Worm (Caenorhabditis elegans) whole organism, mixed stage, embryonic: ENCODE measurements around the gene str-236.
A peak's percentile ranks its signal among the peaks of the same experiment; 100 is the strongest.

ENCODE experiments used
- M03D4.4 ChIP-seq: sonication (generic microtip); optimal IDR thresholded peaks from 2 replicates; lab custom pipeline; 2017; ENCODE audit warnings: mild to moderate bottlenecking, missing genetic modification characterization, missing compliant biosample characterization
- bed-3 ChIP-seq: fragments of 200-800 bp; sonication (Bioruptor generic); optimal IDR thresholded peaks from 3 replicates; lab custom pipeline; 2018; ENCODE audit warnings: mild to moderate bottlenecking, missing genetic modification characterization, moderate library complexity, missing compliant biosample characterization
- blmp-1 ChIP-seq: fragments of 150-350 bp; optimal IDR thresholded peaks from 2 replicates; lab custom pipeline; 2014; ENCODE audit warnings: missing biosample characterization, missing genetic modification characterization
- ceh-43 ChIP-seq: fragments of 200-800 bp; sonication (Bioruptor generic); optimal IDR thresholded peaks from 2 replicates; lab custom pipeline; 2018; ENCODE audit warnings: mild to moderate bottlenecking, missing genetic modification characterization, moderate library complexity, missing compliant biosample characterization
- ces-1 ChIP-seq: fragments of 150-350 bp; optimal IDR thresholded peaks from 2 replicates; lab custom pipeline; 2014; ENCODE audit warnings: missing biosample characterization, missing genetic modification reagents, missing genetic modification characterization
- cnd-1 ChIP-seq: fragments of 200-800 bp; sonication (Bioruptor generic); optimal IDR thresholded peaks from 2 replicates; lab custom pipeline; 2018; ENCODE audit warnings: mild to moderate bottlenecking, missing genetic modification characterization, missing compliant biosample characterization
- elt-1 ChIP-seq: sonication (generic microtip); optimal IDR thresholded peaks from 2 replicates; lab custom pipeline; 2017; ENCODE audit warnings: missing genetic modification characterization, mild to moderate bottlenecking, missing compliant biosample characterization, antibody characterized with exemption, moderate library complexity, borderline replicate concordance; ENCODE audit not compliant: insufficient read depth
- elt-3 ChIP-seq: fragments of 150-350 bp; optimal IDR thresholded peaks from 2 replicates; lab custom pipeline; 2014; ENCODE audit warnings: missing biosample characterization, missing genetic modification characterization
- flh-1 ChIP-seq: fragments of 200-800 bp; sonication (Bioruptor generic); optimal IDR thresholded peaks from 2 replicates; lab custom pipeline; 2018; ENCODE audit warnings: mild to moderate bottlenecking, missing genetic modification characterization, moderate library complexity, missing compliant biosample characterization
- ham-2 ChIP-seq: fragments of 200-800 bp; sonication (Bioruptor generic); optimal IDR thresholded peaks from 2 replicates; lab custom pipeline; 2018; ENCODE audit warnings: mild to moderate bottlenecking, missing genetic modification characterization, missing compliant biosample characterization
- hlh-1 ChIP-seq: fragments of 150-350 bp; optimal IDR thresholded peaks from 2 replicates; lab custom pipeline; 2014; ENCODE audit warnings: missing biosample characterization, missing genetic modification reagents, missing genetic modification characterization
- lin-13 ChIP-seq: fragments of 150-350 bp; optimal IDR thresholded peaks from 2 replicates; lab custom pipeline; 2014; ENCODE audit warnings: missing biosample characterization, missing genetic modification characterization
- lin-32 ChIP-seq: fragments of 200-800 bp; sonication (Bioruptor generic); optimal IDR thresholded peaks from 2 replicates; lab custom pipeline; 2018; ENCODE audit warnings: mild to moderate bottlenecking, missing genetic modification characterization, missing compliant biosample characterization
- mab-5 ChIP-seq: fragments of 150-350 bp; optimal IDR thresholded peaks from 2 replicates; lab custom pipeline; 2014; ENCODE audit warnings: missing biosample characterization, missing genetic modification characterization
- mep-1 ChIP-seq: fragments of 150-350 bp; optimal IDR thresholded peaks from 2 replicates; lab custom pipeline; 2017; ENCODE audit warnings: missing biosample characterization, missing genetic modification reagents, missing genetic modification characterization, inconsistent platforms
- mls-2 ChIP-seq: sonication (generic microtip); optimal IDR thresholded peaks from 2 replicates; lab custom pipeline; 2016; ENCODE audit warnings: mild to moderate bottlenecking, missing genetic modification characterization, moderate library complexity, missing compliant biosample characterization
- nhr-12 ChIP-seq: fragments of 150-350 bp; optimal IDR thresholded peaks from 2 replicates; lab custom pipeline; 2014; ENCODE audit warnings: missing biosample characterization, missing genetic modification characterization
- nhr-2 ChIP-seq: fragments of 150-350 bp; optimal IDR thresholded peaks from 2 replicates; lab custom pipeline; 2014; ENCODE audit warnings: missing biosample characterization, missing genetic modification characterization
- nhr-237 ChIP-seq: fragments of 150-350 bp; optimal IDR thresholded peaks from 2 replicates; lab custom pipeline; 2014; ENCODE audit warnings: missing biosample characterization, missing genetic modification characterization
- nhr-76 ChIP-seq: sonication (generic microtip); optimal IDR thresholded peaks from 2 replicates; lab custom pipeline; 2017; ENCODE audit warnings: missing biosample characterization, missing genetic modification characterization
- sem-2 ChIP-seq: fragments of 200-800 bp; sonication (Bioruptor generic); optimal IDR thresholded peaks from 2 replicates; lab custom pipeline; 2018; ENCODE audit warnings: mild to moderate bottlenecking, missing genetic modification characterization, missing compliant biosample characterization
- sptf-1 ChIP-seq: sonication (generic microtip); optimal IDR thresholded peaks from 2 replicates; lab custom pipeline; 2017; ENCODE audit warnings: mild to moderate bottlenecking, missing genetic modification characterization, moderate library complexity, missing compliant biosample characterization
- tbx-8 ChIP-seq: fragments of 200-800 bp; sonication (Bioruptor generic); optimal IDR thresholded peaks from 2 replicates; lab custom pipeline; 2018; ENCODE audit warnings: mild to moderate bottlenecking, missing genetic modification characterization, moderate library complexity, missing compliant biosample characterization
- unc-120 ChIP-seq: sonication (generic microtip); optimal IDR thresholded peaks from 2 replicates; lab custom pipeline; 2017; ENCODE audit warnings: missing genetic modification characterization, missing compliant biosample characterization; ENCODE audit not compliant: poor library complexity, severe bottlenecking
- zip-8 ChIP-seq: fragments of 150-350 bp; optimal IDR thresholded peaks from 2 replicates; lab custom pipeline; 2014; ENCODE audit warnings: missing biosample characterization, missing genetic modification characterization
- ztf-11 ChIP-seq: fragments of 150-350 bp; optimal IDR thresholded peaks from 2 replicates; lab custom pipeline; 2014; ENCODE audit warnings: missing biosample characterization, missing genetic modification characterization

str-236 gene

DNA sequence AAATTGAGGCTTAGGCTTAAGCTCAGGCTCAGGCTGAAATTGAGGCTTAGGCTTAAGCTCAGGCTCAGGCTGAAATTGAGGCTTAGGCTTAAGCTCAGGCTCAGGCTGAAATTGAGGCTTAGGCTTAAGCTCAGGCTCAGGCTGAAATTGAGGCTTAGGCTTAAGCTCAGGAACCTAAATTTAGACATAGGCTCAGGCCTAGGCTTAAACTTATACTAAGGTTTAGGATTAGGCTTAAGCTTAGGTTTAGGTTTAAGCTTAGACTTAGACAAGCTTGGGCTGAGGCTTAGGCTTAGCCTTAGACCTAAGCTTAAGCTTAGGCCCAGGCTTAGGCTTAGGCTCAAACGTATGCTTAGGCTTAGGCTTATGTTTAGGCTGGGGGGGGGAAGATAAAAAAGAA, 37.0 kb downstream of the str-236 start:
- TF ChIP-seq ham-2 (GFP tag; lab: Kevin White, UChicago), result peak; percentile 22

DNA sequence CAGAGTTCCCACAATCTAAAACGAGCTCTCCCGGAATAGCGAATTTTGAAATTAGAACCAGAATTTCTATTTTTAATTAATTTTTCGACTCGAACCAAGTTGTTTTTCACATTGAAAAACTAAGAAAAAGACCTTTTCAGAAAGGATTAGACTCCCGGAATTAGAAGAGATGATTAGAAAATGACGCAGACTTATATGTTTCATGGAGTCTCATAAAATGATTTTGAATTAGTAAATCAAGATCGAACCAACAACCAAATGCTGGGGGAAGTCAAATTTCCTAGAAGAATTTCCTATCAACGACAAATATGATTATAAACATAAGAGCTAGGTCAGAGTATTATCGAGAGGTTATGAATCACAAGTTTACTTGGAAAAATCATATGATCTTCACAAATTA, 39.2 kb downstream of the str-236 start:
- no peak for TF ChIP-seq lin-32
- no peak for TF ChIP-seq mab-5
- no peak for TF ChIP-seq nhr-12 (tag; lab: Kevin White, UChicago)
- no peak for TF ChIP-seq mep-1 (tag; lab: Kevin White, UChicago)
- no peak for TF ChIP-seq blmp-1 (tag; lab: Kevin White, UChicago)
- TF ChIP-seq nhr-2 (tag; lab: Kevin White, UChicago), result no peak
- TF ChIP-seq mls-2 (tag; lab: Kevin White, UChicago), result no peak
- no peak for TF ChIP-seq cnd-1
- TF ChIP-seq lin-13 (tag; lab: Kevin White, UChicago), result no peak
- no peak for TF ChIP-seq bed-3
- TF ChIP-seq zip-8 (tag; lab: Kevin White, UChicago), result no peak
- TF ChIP-seq ztf-11 (tag; lab: Kevin White, UChicago), result no peak
- no peak for TF ChIP-seq unc-120 (tag; lab: Kevin White, UChicago)
- TF ChIP-seq ham-2 (GFP tag; lab: Kevin White, UChicago), result no peak

DNA sequence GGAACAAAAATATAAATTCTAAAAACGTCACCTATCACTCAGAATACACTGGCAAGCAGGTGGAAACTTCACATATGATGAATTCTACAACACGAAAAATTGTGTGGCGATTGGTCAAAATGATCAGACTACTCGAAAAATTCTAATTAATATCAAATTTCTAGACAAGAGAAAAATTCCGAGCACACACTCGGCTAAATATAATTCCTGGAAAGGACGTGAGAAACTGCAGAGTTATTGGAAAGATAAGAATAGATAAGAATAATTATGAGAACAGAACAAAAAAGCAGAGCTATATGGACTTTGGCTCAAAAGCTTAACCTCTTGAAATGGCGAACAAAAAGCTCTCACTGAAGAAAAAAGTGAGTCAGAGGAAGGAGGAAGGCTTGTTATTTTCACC, 40.6 kb downstream of the str-236 start:
- TF ChIP-seq ces-1 (GFP tag; lab: Kevin White, UChicago) (no peak), elt-1 (tag; lab: Kevin White, UChicago) (no peak), sem-2 (no peak), mep-1 (tag; lab: Kevin White, UChicago) (no peak), ham-2 (GFP tag; lab: Kevin White, UChicago) (no peak), cnd-1 (no peak), nhr-2 (tag; lab: Kevin White, UChicago) (no peak), ceh-43 (GFP tag; lab: Kevin White, UChicago) (no peak), unc-120 (tag; lab: Kevin White, UChicago) (no peak)
- TF ChIP-seq, all 35 proteins: peak for 0

DNA sequence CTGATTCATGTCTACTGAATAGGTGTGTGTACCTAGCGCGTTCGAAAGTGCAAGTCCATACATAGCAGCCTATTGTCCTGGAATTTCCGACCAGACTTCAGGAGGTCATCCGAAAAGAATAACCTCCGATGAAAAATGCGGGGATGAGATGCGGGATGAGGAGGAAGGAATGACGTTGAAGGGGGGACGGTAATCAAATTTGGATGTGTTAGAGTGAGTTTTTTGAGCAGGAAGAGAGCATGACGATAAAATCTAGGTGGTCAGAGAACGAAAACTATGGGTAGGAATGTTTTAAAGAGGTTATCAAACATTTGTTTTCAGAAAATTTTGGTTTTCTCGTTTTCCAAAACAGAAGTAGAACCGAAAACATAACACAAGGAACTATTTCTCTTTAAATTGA, 41.9 kb downstream of the str-236 start:
- TF ChIP-seq cnd-1, result no peak

DNA sequence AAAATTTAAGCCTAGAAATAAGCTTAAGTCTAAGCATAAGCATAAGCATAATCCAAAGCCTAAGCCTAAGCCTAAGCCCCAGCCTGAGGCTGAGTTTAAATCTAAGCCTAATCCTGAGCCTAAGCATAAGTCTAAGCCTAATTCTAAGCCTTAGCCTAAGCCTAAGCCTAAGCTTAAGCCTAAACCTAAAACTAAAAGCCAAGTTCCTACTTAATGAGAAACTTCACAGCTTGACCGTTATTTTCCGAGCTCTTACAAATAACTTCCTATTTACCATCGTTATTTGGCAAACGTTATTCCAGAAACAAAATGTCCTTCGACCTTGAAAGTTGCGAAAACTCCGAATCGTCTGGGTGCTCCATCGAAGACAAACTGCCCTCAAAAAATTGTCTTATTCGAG, 46.1 kb downstream of the str-236 start, which contains the start of gene C38C3.4:
Gene C38C3.4, plus strand, starts transcription at position 301 of the 400 bp plus-strand sequence.
- TF ChIP-seq lin-13 (tag; lab: Kevin White, UChicago), result no peak
- no peak for TF ChIP-seq mls-2 (tag; lab: Kevin White, UChicago)
- TF ChIP-seq zip-8 (tag; lab: Kevin White, UChicago), result no peak
- no peak for TF ChIP-seq nhr-2 (tag; lab: Kevin White, UChicago)
- no peak for TF ChIP-seq nhr-76
- TF ChIP-seq ztf-11 (tag; lab: Kevin White, UChicago), result no peak
- no peak for TF ChIP-seq elt-3
- TF ChIP-seq nhr-237 (tag; lab: Kevin White, UChicago), result no peak
- no peak for TF ChIP-seq blmp-1 (tag; lab: Kevin White, UChicago)
- no peak for TF ChIP-seq M03D4.4 (tag; lab: Kevin White, UChicago)
- TF ChIP-seq flh-1 (GFP tag; lab: Kevin White, UChicago), result no peak
- TF ChIP-seq ceh-43 (GFP tag; lab: Kevin White, UChicago), result no peak
- TF ChIP-seq ham-2 (GFP tag; lab: Kevin White, UChicago), result no peak
- TF ChIP-seq cnd-1, result no peak
- no peak for TF ChIP-seq sem-2
- no peak for TF ChIP-seq mep-1 (tag; lab: Kevin White, UChicago)
- no peak for TF ChIP-seq sptf-1 (tag; lab: Kevin White, UChicago)
- TF ChIP-seq tbx-8 (GFP tag; lab: Kevin White, UChicago), result no peak

DNA sequence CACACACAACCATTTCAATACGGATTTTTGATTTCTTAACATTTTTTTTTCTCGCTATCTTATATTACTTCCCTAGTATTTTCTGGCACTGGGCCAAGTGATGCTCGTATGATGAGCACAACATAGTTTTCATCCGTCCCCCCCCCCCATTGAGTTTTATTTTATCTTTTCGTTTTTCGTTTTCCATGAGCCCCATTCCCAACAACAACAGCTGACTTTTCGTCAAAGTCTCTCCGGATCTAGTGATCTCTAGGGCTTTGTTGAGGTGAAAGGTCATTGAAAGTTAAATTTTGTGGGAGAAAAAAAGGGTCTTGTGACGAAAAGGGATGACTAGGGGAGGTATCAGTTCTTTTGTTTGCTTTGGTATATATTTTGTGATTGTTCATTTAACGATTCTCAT, 47.0 kb downstream of the str-236 start:
- TF ChIP-seq hlh-1 (tag; lab: Kevin White, UChicago) (peak; percentile 69), bed-3 (no peak)

DNA sequence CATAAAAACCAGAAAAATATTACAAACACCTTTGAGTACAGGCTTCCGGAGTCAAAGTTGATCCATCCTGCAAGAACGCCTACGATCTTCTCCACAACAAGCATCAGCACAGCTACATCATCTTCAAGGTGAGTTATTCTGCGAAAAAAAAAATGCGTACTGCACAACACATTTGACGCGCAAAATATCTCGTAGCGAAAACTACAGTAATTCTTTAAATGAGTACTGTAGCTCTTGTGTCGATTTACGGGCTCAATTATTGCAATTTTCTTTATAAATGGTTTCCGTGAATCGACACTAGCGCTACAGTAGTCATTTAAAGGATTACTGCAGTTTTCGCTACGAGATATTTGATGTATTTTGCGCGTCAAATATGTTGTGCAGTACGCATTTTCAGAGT, 51.0 kb downstream of the str-236 start:
- TF ChIP-seq cnd-1, result no peak
